Fruit fly (Drosophila melanogaster): Measurements from ENCODE around the gene amd.
A peak's percentile ranks its signal among the peaks of the same experiment; 100 is the strongest.

amd gene

dm6 chr2L:19141435-19142126 lies 31.6 kb downstream of the amd start (continued):
- TF ChIP-seq wek (GFP tag; optimal IDR thresholded peaks at IDR 0.05), result peak; percentile 31
- TF ChIP-seq Ets65A (GFP tag), result peak; percentile 92
- TF ChIP-seq HLHmδ (GFP tag; optimal IDR thresholded peaks at IDR 0.05), result no peak
- peak; percentile 2 for TF ChIP-seq nom (GFP tag; optimal IDR thresholded peaks at IDR 0.05)
- TF ChIP-seq Atf6 (GFP tag; IDR thresholded peaks at IDR 0.05), result peak; percentile 72
- TF ChIP-seq CG2202 (tag; optimal IDR thresholded peaks at IDR 0.05), result peak; percentile 73
- peak; percentile 65 for TF ChIP-seq Chrac-16 (GFP tag; optimal IDR thresholded peaks at IDR 0.05)
- peak; percentile 84 for TF ChIP-seq CG2120 (GFP tag; optimal IDR thresholded peaks at IDR 0.05)
- TF ChIP-seq wor (GFP tag; IDR thresholded peaks at IDR 0.05), result peak; percentile 27; the same call in 1 of the 2 replicates
- peak; percentile 70 for TF ChIP-seq fd3F (GFP tag; optimal IDR thresholded peaks at IDR 0.05)
- TF ChIP-seq chm (GFP tag; IDR thresholded peaks at IDR 0.05), result no peak
- TF ChIP-seq gce (GFP tag; IDR thresholded peaks at IDR 0.05), result no peak
- no peak for TF ChIP-seq Dp (GFP tag; optimal IDR thresholded peaks at IDR 0.05)
- TF ChIP-seq trh (GFP tag; optimal IDR thresholded peaks at IDR 0.05), result peak; percentile 7
- peak; percentile 70 for TF ChIP-seq Hsf (GFP tag; optimal IDR thresholded peaks at IDR 0.05)
- peak; percentile 66 for TF ChIP-seq CG2875 (GFP tag; optimal IDR thresholded peaks at IDR 0.05)
- TF ChIP-seq Optix (GFP tag; IDR thresholded peaks at IDR 0.05), result no peak
- TF ChIP-seq CG10654 (GFP tag; optimal IDR thresholded peaks at IDR 0.05), result peak; percentile 26
- TF ChIP-seq oc (tag; optimal IDR thresholded peaks at IDR 0.05), result peak; percentile 13
- peak; percentile 76 for TF ChIP-seq CG31441 (GFP tag; IDR thresholded peaks at IDR 0.05)
- peak in 1 of 2 experiments; percentile 60 for TF ChIP-seq Eip74EF (GFP tag; optimal IDR thresholded peaks at IDR 0.05)
- no peak for TF ChIP-seq run (tag; optimal IDR thresholded peaks at IDR 0.05)
- peak; percentile 66; the same call in 1 of the 2 replicates for TF ChIP-seq Drgx (GFP tag; IDR thresholded peaks at IDR 0.05)
- TF ChIP-seq Asciz (GFP tag; optimal IDR thresholded peaks at IDR 0.05), result peak; percentile 65
- peak; percentile 65 for TF ChIP-seq CG11247 (GFP tag; IDR thresholded peaks at IDR 0.05)
- no peak for TF ChIP-seq CG7271 (tag; optimal IDR thresholded peaks at IDR 0.05)
- TF ChIP-seq zf30C (GFP tag; optimal IDR thresholded peaks at IDR 0.05), result no peak
- peak; percentile 89 for TF ChIP-seq CG2678 (tag; optimal IDR thresholded peaks at IDR 0.05)
- TF ChIP-seq CG6854 (GFP tag; optimal IDR thresholded peaks at IDR 0.05), result peak; percentile 73
- TF ChIP-seq cas (GFP tag; IDR thresholded peaks at IDR 0.05), result no peak
- TF ChIP-seq bcd (GFP tag; optimal IDR thresholded peaks at IDR 0.05), result peak; percentile 79
- TF ChIP-seq dysf (GFP tag; IDR thresholded peaks at IDR 0.05), result peak; percentile 79
- TF ChIP-seq ato (GFP tag; IDR thresholded peaks at IDR 0.05; ENCODE audit: partially characterized antibody), result no peak
- peak; percentile 41 for TF ChIP-seq jing (GFP tag; optimal IDR thresholded peaks at IDR 0.05)
- TF ChIP-seq Spps (tag; optimal IDR thresholded peaks at IDR 0.05), result peak; percentile 65
- TF ChIP-seq odd (GFP tag; optimal IDR thresholded peaks at IDR 0.05), result peak; percentile 68
- TF ChIP-seq Vsx1 (GFP tag; optimal IDR thresholded peaks at IDR 0.05), result peak; percentile 64
- peak; percentile 70 for TF ChIP-seq D19A (tag; optimal IDR thresholded peaks at IDR 0.05)
- TF ChIP-seq phol (tag; optimal IDR thresholded peaks at IDR 0.05), result peak; percentile 80
- TF ChIP-seq CG12659 (GFP tag; optimal IDR thresholded peaks at IDR 0.05), result peak; percentile 67
- TF ChIP-seq CG18262 (tag; optimal IDR thresholded peaks at IDR 0.05), result peak; percentile 86
- peak; percentile 79 for TF ChIP-seq dmrt11E (tag; optimal IDR thresholded peaks at IDR 0.05)
- peak; percentile 74 for TF ChIP-seq CG13624 (GFP tag; optimal IDR thresholded peaks at IDR 0.05)
- TF ChIP-seq bigmax (GFP tag; optimal IDR thresholded peaks at IDR 0.05), result no peak
- TF ChIP-seq pnt (GFP tag; optimal IDR thresholded peaks at IDR 0.05), result peak; percentile 63
- peak; percentile 23; the same call in 1 of the 2 replicates for TF ChIP-seq klu (GFP tag; IDR thresholded peaks at IDR 0.05)
- TF ChIP-seq CG7839 (tag; optimal IDR thresholded peaks at IDR 0.05), result peak; percentile 86
- TF ChIP-seq Lim3 (GFP tag; IDR thresholded peaks at IDR 0.05), result no peak
- TF ChIP-seq CG18011 (GFP tag; optimal IDR thresholded peaks at IDR 0.05), result peak; percentile 52
